Fruit fly (Drosophila melanogaster) whole organism, embryonic: ENCODE measurements around the gene RpS20.
A peak's percentile ranks its signal among the peaks of the same experiment; 100 is the strongest.

ENCODE experiments used
- Awh ChIP-seq: fragments of 200-800 bp; sonication (Bioruptor generic); IDR thresholded peaks from 2 replicates; pipeline ENCODE4, ENCODE4 v1.3.6; 2022; ENCODE audit warnings: missing biosample characterization, missing genetic modification characterization
- BtbVII ChIP-seq: fragments of 200-800 bp; sonication (Bioruptor generic); optimal IDR thresholded peaks from 3 replicates; lab custom pipeline; 2017; ENCODE audit warnings: missing biosample characterization, mild to moderate bottlenecking, missing genetic modification characterization
- CG10209 ChIP-seq: fragments of 200-800 bp; sonication (Bioruptor generic); optimal IDR thresholded peaks from 3 replicates; lab custom pipeline; 2017; ENCODE audit warnings: missing biosample characterization, mild to moderate bottlenecking, missing genetic modification characterization, missing genetic modification reagents
- CG11695 ChIP-seq: fragments of 200-800 bp; sonication (Bioruptor generic); IDR thresholded peaks from 3 replicates; pipeline ENCODE4 v1.3.6; 2022; ENCODE audit warnings: missing biosample characterization, missing genetic modification characterization
- CG1233 ChIP-seq: fragments of 200-800 bp; sonication (Bioruptor generic); optimal IDR thresholded peaks from 4 replicates; lab custom pipeline; 2018; ENCODE audit warnings: missing biosample characterization, mild to moderate bottlenecking, missing genetic modification characterization
- CG12659 ChIP-seq: fragments of 200-800 bp; sonication (Bioruptor generic); optimal IDR thresholded peaks from 3 replicates; lab custom pipeline; 2017; ENCODE audit warnings: mild to moderate bottlenecking, missing biosample characterization, missing genetic modification reagents, missing genetic modification characterization
- CG13296 ChIP-seq: fragments of 200-800 bp; sonication (Bioruptor generic); optimal IDR thresholded peaks from 3 replicates; lab custom pipeline; 2018; ENCODE audit warnings: missing biosample characterization, mild to moderate bottlenecking, missing genetic modification characterization
- CG16815 ChIP-seq: fragments of 200-800 bp; sonication (Bioruptor generic); optimal IDR thresholded peaks from 3 replicates; lab custom pipeline; 2017; ENCODE audit warnings: missing biosample characterization, mild to moderate bottlenecking, missing genetic modification characterization
- CG17385 ChIP-seq: fragments of 200-800 bp; sonication (Bioruptor generic); optimal IDR thresholded peaks from 3 replicates; lab custom pipeline; 2018; ENCODE audit warnings: missing biosample characterization, mild to moderate bottlenecking, missing genetic modification characterization
- CG17829 ChIP-seq: fragments of 200-800 bp; optimal IDR thresholded peaks from 2 replicates; lab custom pipeline; 2019; ENCODE audit warnings: missing biosample characterization, mild to moderate bottlenecking, missing genetic modification characterization, moderate library complexity
- CG18262 ChIP-seq: fragments of 200-800 bp; optimal IDR thresholded peaks from 3 replicates; lab custom pipeline; 2019; ENCODE audit warnings: missing biosample characterization, mild to moderate bottlenecking, missing genetic modification characterization, moderate library complexity
- CG2678 ChIP-seq: fragments of 200-800 bp; sonication (Bioruptor generic); optimal IDR thresholded peaks from 3 replicates; lab custom pipeline; 2019; ENCODE audit warnings: missing biosample characterization, mild to moderate bottlenecking, missing genetic modification characterization, moderate library complexity
- CG2712 ChIP-seq: fragments of 200-800 bp; optimal IDR thresholded peaks from 3 replicates; lab custom pipeline; 2019; ENCODE audit warnings: missing biosample characterization, mild to moderate bottlenecking, missing genetic modification characterization, moderate library complexity
- CG30431 ChIP-seq: fragments of 200-800 bp; sonication (Bioruptor generic); optimal IDR thresholded peaks from 2 replicates; lab custom pipeline; 2017; ENCODE audit warnings: missing biosample characterization, missing genetic modification characterization
- CG31441 ChIP-seq: fragments of 200-800 bp; sonication (Bioruptor generic); IDR thresholded peaks from 2 replicates; pipeline ENCODE4 v1.3.6; 2022; ENCODE audit warnings: missing biosample characterization, missing genetic modification characterization
- CG5180 ChIP-seq: fragments of 200-800 bp; sonication (Bioruptor generic); optimal IDR thresholded peaks from 3 replicates; lab custom pipeline; 2017; ENCODE audit warnings: missing biosample characterization, missing genetic modification characterization, mild to moderate bottlenecking, moderate library complexity, missing genetic modification reagents
- CG8765 ChIP-seq: fragments of 200-800 bp; sonication (Bioruptor generic); IDR thresholded peaks from 2 replicates; pipeline ENCODE4 v1.3.6; 2022; ENCODE audit warnings: missing biosample characterization, missing genetic modification characterization
- CG9437 ChIP-seq: fragments of 200-800 bp; sonication (Bioruptor generic); optimal IDR thresholded peaks from 2 replicates; lab custom pipeline; 2018; ENCODE audit warnings: missing biosample characterization, mild to moderate bottlenecking, missing genetic modification characterization
- CG9876 ChIP-seq: fragments of 200-800 bp; sonication (Bioruptor generic); optimal IDR thresholded peaks from 2 replicates; lab custom pipeline; 2016; ENCODE audit warnings: missing biosample characterization, missing genetic modification characterization
- CTCF ChIP-seq: fragments of 200-800 bp; sonication (Bioruptor generic); optimal IDR thresholded peaks from 2 replicates; lab custom pipeline; 2017; ENCODE audit warnings: missing biosample characterization, mild to moderate bottlenecking, missing genetic modification characterization, moderate library complexity
- D19A ChIP-seq: fragments of 200-800 bp; optimal IDR thresholded peaks from 3 replicates; lab custom pipeline; 2019; ENCODE audit warnings: missing biosample characterization, mild to moderate bottlenecking, missing genetic modification characterization, moderate library complexity
- Dip2 ChIP-seq: fragments of 200-800 bp; sonication (Bioruptor generic); IDR thresholded peaks from 2 replicates; pipeline ENCODE4 v1.3.6; 2022; ENCODE audit warnings: missing biosample characterization, missing genetic modification characterization
- Drgx ChIP-seq: fragments of 200-800 bp; sonication (Bioruptor generic); IDR thresholded peaks from 2 replicates; pipeline ENCODE4 v1.3.6; 2022; ENCODE audit warnings: missing biosample characterization, missing genetic modification characterization
- Fer1 ChIP-seq: fragments of 200-800 bp; sonication (Bioruptor generic); optimal IDR thresholded peaks from 2 replicates; lab custom pipeline; 2017; ENCODE audit warnings: missing biosample characterization, mild to moderate bottlenecking, missing genetic modification characterization
- Hmr ChIP-seq: fragments of 200-800 bp; sonication (Bioruptor generic); optimal IDR thresholded peaks from 3 replicates; lab custom pipeline; 2017; ENCODE audit warnings: mild to moderate bottlenecking, missing biosample characterization, missing genetic modification reagents, missing genetic modification characterization
- NfI ChIP-seq: fragments of 200-800 bp; sonication (Bioruptor generic); optimal IDR thresholded peaks from 3 replicates; lab custom pipeline; 2018; ENCODE audit warnings: missing biosample characterization, mild to moderate bottlenecking, missing genetic modification characterization, moderate library complexity
- Ravus ChIP-seq: fragments of 200-800 bp; sonication (Bioruptor generic); IDR thresholded peaks from 2 replicates; pipeline ENCODE4 v1.3.6; 2022; ENCODE audit warnings: missing biosample characterization, missing genetic modification characterization
- Rfx ChIP-seq: fragments of 200-800 bp; sonication (Bioruptor generic); IDR thresholded peaks from 2 replicates; pipeline ENCODE4 v1.3.6; 2022; ENCODE audit warnings: missing biosample characterization, missing genetic modification characterization
- Sry-β ChIP-seq: fragments of 200-800 bp; sonication (Bioruptor generic); optimal IDR thresholded peaks from 2 replicates; lab custom pipeline; 2018; ENCODE audit warnings: missing biosample characterization, mild to moderate bottlenecking, missing genetic modification characterization, moderate library complexity
- Xrp1 ChIP-seq: fragments of 200-800 bp; sonication (Bioruptor generic); IDR thresholded peaks from 2 replicates; pipeline ENCODE4 v1.3.6; 2022; ENCODE audit warnings: missing biosample characterization, missing genetic modification characterization
- al ChIP-seq: fragments of 200-800 bp; sonication (Bioruptor generic); IDR thresholded peaks from 2 replicates; pipeline ENCODE4 v1.3.6; 2022; ENCODE audit warnings: missing biosample characterization, missing genetic modification characterization
- az2 ChIP-seq: fragments of 200-800 bp; sonication (Bioruptor generic); optimal IDR thresholded peaks from 3 replicates; lab custom pipeline; 2016; ENCODE audit warnings: missing biosample characterization, missing genetic modification characterization
- caup ChIP-seq: fragments of 200-800 bp; sonication (Bioruptor generic); optimal IDR thresholded peaks from 3 replicates; lab custom pipeline; 2017; ENCODE audit warnings: missing biosample characterization, mild to moderate bottlenecking, missing genetic modification characterization, moderate library complexity; ENCODE audit not compliant: severe bottlenecking
- cwo ChIP-seq: fragments of 200-800 bp; sonication (Bioruptor generic); optimal IDR thresholded peaks from 3 replicates; lab custom pipeline; 2017; ENCODE audit warnings: missing biosample characterization, missing genetic modification characterization, mild to moderate bottlenecking, moderate library complexity, missing genetic modification reagents
- da ChIP-seq: fragments of 200-800 bp; sonication (Bioruptor generic); optimal IDR thresholded peaks from 2 replicates; lab custom pipeline; 2016; ENCODE audit warnings: missing biosample characterization, missing genetic modification characterization
- eve ChIP-seq, 2 experiments: fragments of >200 bp; optimal IDR thresholded peaks; 2 replicates each; lab custom pipeline; 2017; ENCODE audit warnings: missing biosample characterization in 2 of 2, missing genetic modification characterization in 2 of 2
- exex ChIP-seq: fragments of 200-800 bp; sonication (Bioruptor generic); optimal IDR thresholded peaks from 4 replicates; lab custom pipeline; 2018; ENCODE audit warnings: missing biosample characterization, mild to moderate bottlenecking, missing genetic modification characterization, moderate library complexity
- gsb ChIP-seq: fragments of 200-800 bp; sonication (Bioruptor generic); IDR thresholded peaks from 2 replicates; pipeline ENCODE4 v1.3.6; 2022; ENCODE audit warnings: missing biosample characterization, missing genetic modification characterization
- hb ChIP-seq: fragments of 200-800 bp; sonication (Bioruptor generic); IDR thresholded peaks from 3 replicates; pipeline ENCODE4 v1.3.6; 2022; ENCODE audit warnings: missing biosample characterization, missing genetic modification characterization; ENCODE audit not compliant: partially characterized antibody
- lab ChIP-seq: fragments of 200-800 bp; sonication (Bioruptor generic); optimal IDR thresholded peaks from 3 replicates; lab custom pipeline; 2017; ENCODE audit warnings: missing biosample characterization, missing genetic modification characterization, mild to moderate bottlenecking, moderate library complexity, missing genetic modification reagents
- odd ChIP-seq: fragments of 200-800 bp; sonication (Bioruptor generic); optimal IDR thresholded peaks from 2 replicates; lab custom pipeline; 2017; ENCODE audit warnings: missing biosample characterization, mild to moderate bottlenecking, missing genetic modification characterization
- pho ChIP-seq: fragments of 200-800 bp; sonication (Bioruptor generic); optimal IDR thresholded peaks from 2 replicates; lab custom pipeline; 2016; ENCODE audit warnings: missing biosample characterization, missing genetic modification characterization
- pros ChIP-seq: fragments of 200-800 bp; sonication (Bioruptor generic); optimal IDR thresholded peaks from 3 replicates; lab custom pipeline; 2019; ENCODE audit warnings: missing biosample characterization, mild to moderate bottlenecking, missing genetic modification characterization, moderate library complexity
- repo ChIP-seq: fragments of 200-800 bp; sonication (Bioruptor generic); optimal IDR thresholded peaks from 2 replicates; lab custom pipeline; 2016; ENCODE audit warnings: missing biosample characterization, missing genetic modification characterization
- row ChIP-seq: fragments of 200-800 bp; sonication (Bioruptor generic); IDR thresholded peaks from 3 replicates; pipeline ENCODE4 v1.3.6; 2022; ENCODE audit warnings: missing biosample characterization, missing genetic modification characterization
- sens ChIP-seq: fragments of 200-800 bp; sonication (Bioruptor generic); peaks from one replicate; lab custom pipeline; 2016; ENCODE audit warnings: missing biosample characterization, missing genetic modification characterization
- sim ChIP-seq: fragments of 200-800 bp; sonication (Bioruptor generic); IDR thresholded peaks from 2 replicates; pipeline ENCODE4 v1.3.6; 2022; ENCODE audit warnings: missing biosample characterization, missing genetic modification characterization
- tio ChIP-seq: fragments of 200-800 bp; sonication (Bioruptor generic); optimal IDR thresholded peaks from 2 replicates; lab custom pipeline; 2017; ENCODE audit warnings: missing biosample characterization, missing genetic modification characterization, inconsistent platforms
- z ChIP-seq: fragments of 200-800 bp; sonication (Bioruptor generic); IDR thresholded peaks from 3 replicates; pipeline ENCODE4 v1.3.6; 2022; ENCODE audit warnings: missing biosample characterization, missing genetic modification characterization
- zen2 ChIP-seq: fragments of 200-800 bp; sonication (Bioruptor generic); IDR thresholded peaks from 3 replicates; pipeline ENCODE4 v1.3.6; 2022; ENCODE audit warnings: missing biosample characterization, missing genetic modification characterization; ENCODE audit not compliant: partially characterized antibody

RpS20 gene

DNA sequence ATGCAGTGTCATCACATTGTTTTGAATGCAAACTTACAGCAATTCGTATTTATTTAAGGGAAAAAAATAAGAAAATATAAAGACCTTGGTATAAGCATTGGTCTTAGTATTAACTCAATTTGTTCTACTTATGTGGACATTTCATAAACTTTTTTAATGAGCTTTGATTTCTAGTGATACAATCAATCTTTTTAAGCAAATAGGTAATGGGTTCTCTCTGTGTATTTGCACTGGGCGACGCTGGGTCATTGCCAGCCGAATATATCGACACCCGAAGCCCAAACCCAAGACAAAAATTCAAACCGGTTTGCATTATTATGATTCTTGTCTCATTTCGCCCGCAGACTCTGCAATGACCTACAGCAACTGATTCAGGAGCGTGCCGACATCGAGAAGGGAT is 13.6 kb downstream of the RpS20 start:
- TF ChIP-seq z (GFP tag; lab: Robert Waterston, UW) = no peak
- TF ChIP-seq zen2 = no peak
- no peak for TF ChIP-seq CG8765 (GFP tag; lab: Robert Waterston, UW)
- no peak for TF ChIP-seq caup
- TF ChIP-seq CTCF = no peak
- TF ChIP-seq Sry-β (GFP tag; lab: Kevin White, UChicago) = no peak
- TF ChIP-seq row (GFP tag; lab: Robert Waterston, UW) = 0 out of 3 replicates have a peak, but pooled peaks have one; percentile 11
- 0 out of 2 replicates have a peak, but pooled peaks have one; percentile 8 for TF ChIP-seq Drgx (GFP tag; lab: Robert Waterston, UW)
- TF ChIP-seq CG9437 = no peak
- TF ChIP-seq Awh (GFP tag; lab: Robert Waterston, UW) = 0 out of 2 replicates have a peak, but pooled peaks have one; percentile 12
- no peak for TF ChIP-seq gsb
- peak; percentile 27 for TF ChIP-seq sens (GFP tag; lab: Kevin White, UChicago)
- no peak for TF ChIP-seq NfI (GFP tag; lab: Kevin White, UChicago)
- peak; percentile 11; the same call in 1 of the 3 replicates for TF ChIP-seq CG11695 (GFP tag; lab: Robert Waterston, UW)
- TF ChIP-seq CG5180 (GFP tag; lab: Kevin White, UChicago) = no peak

DNA sequence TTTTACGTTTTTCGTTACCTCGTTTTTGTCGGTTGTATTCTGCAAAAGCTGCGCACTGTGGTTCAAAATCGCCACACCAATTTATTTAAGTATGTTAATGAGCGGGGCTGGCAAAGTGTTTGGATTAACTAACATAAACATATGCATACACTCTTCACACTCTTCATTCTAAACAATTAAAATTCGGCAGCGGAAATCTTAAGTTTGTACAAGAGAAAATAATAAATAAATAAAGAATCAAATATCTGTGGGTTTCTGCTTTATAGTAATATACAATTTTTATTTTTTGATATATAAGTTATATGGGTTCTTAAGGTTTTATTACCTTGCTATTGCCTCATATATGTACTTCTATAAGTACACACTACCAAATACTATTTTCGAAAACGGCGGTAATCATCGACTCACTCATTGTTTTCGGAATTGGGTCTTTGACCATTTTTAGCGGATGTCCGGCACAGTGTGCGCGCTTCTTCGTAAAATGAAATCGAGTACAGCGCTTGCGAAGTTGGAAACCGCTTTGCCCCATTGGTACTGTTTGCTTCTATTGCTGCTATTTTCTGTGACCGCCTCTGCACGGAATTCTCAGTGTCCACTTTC is 14.4 kb downstream of the RpS20 start:
- no peak for TF ChIP-seq CG17829 (tag; lab: Kevin White, UChicago)
- TF ChIP-seq CG9437 = peak; percentile 37
- peak; percentile 21 for TF ChIP-seq CG10209 (GFP tag; lab: Kevin White, UChicago)
- no peak for TF ChIP-seq da (GFP tag; lab: Kevin White, UChicago)
- peak; percentile 7 for TF ChIP-seq Hmr (GFP tag; lab: Kevin White, UChicago)
- TF ChIP-seq al = no peak
- peak; percentile 10 for TF ChIP-seq D19A (tag; lab: Kevin White, UChicago)
- no peak for TF ChIP-seq Xrp1
- no peak for TF ChIP-seq Ravus (GFP tag; lab: Robert Waterston, UW)
- TF ChIP-seq az2 (GFP tag; lab: Kevin White, UChicago) = peak; percentile 11
- TF ChIP-seq CG12659 (GFP tag; lab: Kevin White, UChicago) = peak; percentile 21
- TF ChIP-seq odd (GFP tag; lab: Kevin White, UChicago) = peak; percentile 1
- TF ChIP-seq exex (tag; lab: Kevin White, UChicago) = no peak
- no peak for TF ChIP-seq sim (GFP tag; lab: Robert Waterston, UW)
- peak; percentile 10 for TF ChIP-seq CG16815 (GFP tag; lab: Kevin White, UChicago)
- peak in 1 of 2 experiments; percentile 61 for TF ChIP-seq eve (GFP tag; optimal IDR thresholded peaks at IDR 0.05; lab: Kevin White, UChicago)
- peak; percentile 11 for TF ChIP-seq CG18262 (tag; lab: Kevin White, UChicago)
- peak; percentile 7 for TF ChIP-seq CG17385 (GFP tag; lab: Kevin White, UChicago)
- TF ChIP-seq row (GFP tag; lab: Robert Waterston, UW) = peak; percentile 48
- TF ChIP-seq CG2678 (tag; lab: Kevin White, UChicago) = peak; percentile 47
- peak; percentile 1 for TF ChIP-seq CG1233 (GFP tag; lab: Kevin White, UChicago)
- no peak for TF ChIP-seq pho (GFP tag; lab: Kevin White, UChicago)
- no peak for TF ChIP-seq CG30431
- peak; percentile 7 for TF ChIP-seq cwo
- no peak for TF ChIP-seq CG9876 (GFP tag; lab: Kevin White, UChicago)
- no peak for TF ChIP-seq repo (GFP tag; lab: Kevin White, UChicago)
- no peak for TF ChIP-seq BtbVII (GFP tag; lab: Kevin White, UChicago)
- TF ChIP-seq CG2712 (tag; lab: Kevin White, UChicago) = no peak
- TF ChIP-seq CG13296 (GFP tag; lab: Kevin White, UChicago) = peak; percentile 5
- TF ChIP-seq Dip2 = no peak
- 0 out of 2 replicates have a peak, but pooled peaks have one; percentile 5 for TF ChIP-seq Rfx (GFP tag; lab: Robert Waterston, UW)
- TF ChIP-seq hb = no peak
- TF ChIP-seq CG31441 = 0 out of 2 replicates have a peak, but pooled peaks have one; percentile 24
- TF ChIP-seq tio (GFP tag; lab: Kevin White, UChicago) = peak; percentile 9
- peak; percentile 1 for TF ChIP-seq Fer1
- no peak for TF ChIP-seq lab
- no peak for TF ChIP-seq pros (GFP tag; lab: Kevin White, UChicago)
